Fruit fly (Drosophila melanogaster) whole organism, embryonic: ENCODE data around the gene Ilk.

Experiments used
- CG13424 ChIP-seq: fragments of 200-800 bp; sonication (Bioruptor generic); optimal IDR thresholded peaks from 2 replicates; lab custom pipeline; 2019; ENCODE audit warnings: missing biosample characterization, mild to moderate bottlenecking, missing genetic modification characterization, moderate library complexity
- CG30020 ChIP-seq: fragments of 200-800 bp; optimal IDR thresholded peaks from 2 replicates; lab custom pipeline; 2019; ENCODE audit warnings: missing biosample characterization, mild to moderate bottlenecking, missing genetic modification characterization, moderate library complexity
- HmgZ ChIP-seq: fragments of 200-800 bp; sonication (Bioruptor generic); optimal IDR thresholded peaks from 2 replicates; lab custom pipeline; 2018; ENCODE audit warnings: missing biosample characterization, mild to moderate bottlenecking, missing genetic modification characterization
- Nf-YA ChIP-seq: fragments of 200-800 bp; sonication (Bioruptor generic); IDR thresholded peaks from 2 replicates; pipeline ENCODE4 v1.3.6; 2022; ENCODE audit warnings: missing biosample characterization, missing genetic modification characterization
- Nf-YC ChIP-seq: fragments of 200-800 bp; optimal IDR thresholded peaks from 3 replicates; lab custom pipeline; 2019; ENCODE audit warnings: missing biosample characterization, mild to moderate bottlenecking, missing genetic modification characterization, moderate library complexity
- Ravus ChIP-seq: fragments of 200-800 bp; sonication (Bioruptor generic); IDR thresholded peaks from 2 replicates; pipeline ENCODE4 v1.3.6; 2022; ENCODE audit warnings: missing biosample characterization, missing genetic modification characterization
- Spps ChIP-seq: fragments of 200-800 bp; sonication (Bioruptor generic); optimal IDR thresholded peaks from 2 replicates; lab custom pipeline; 2018; ENCODE audit warnings: missing biosample characterization, mild to moderate bottlenecking, missing genetic modification characterization
- Usf ChIP-seq: fragments of 200-800 bp; sonication (Bioruptor generic); optimal IDR thresholded peaks from 2 replicates; lab custom pipeline; 2017; ENCODE audit warnings: missing genotype, missing biosample characterization, missing genetic modification characterization
- lbe ChIP-seq: fragments of 200-800 bp; sonication (Bioruptor generic); optimal IDR thresholded peaks from 2 replicates; lab custom pipeline; 2016; ENCODE audit warnings: missing biosample characterization, mild to moderate bottlenecking, missing genetic modification characterization
- sug ChIP-seq: fragments of 200-800 bp; optimal IDR thresholded peaks from 2 replicates; lab custom pipeline; 2019; ENCODE audit warnings: missing biosample characterization, mild to moderate bottlenecking, missing genetic modification characterization, moderate library complexity
- zen2 ChIP-seq: fragments of 200-800 bp; sonication (Bioruptor generic); IDR thresholded peaks from 3 replicates; pipeline ENCODE4 v1.3.6; 2022; ENCODE audit warnings: missing biosample characterization, missing genetic modification characterization; ENCODE audit not compliant: partially characterized antibody

DNA sequence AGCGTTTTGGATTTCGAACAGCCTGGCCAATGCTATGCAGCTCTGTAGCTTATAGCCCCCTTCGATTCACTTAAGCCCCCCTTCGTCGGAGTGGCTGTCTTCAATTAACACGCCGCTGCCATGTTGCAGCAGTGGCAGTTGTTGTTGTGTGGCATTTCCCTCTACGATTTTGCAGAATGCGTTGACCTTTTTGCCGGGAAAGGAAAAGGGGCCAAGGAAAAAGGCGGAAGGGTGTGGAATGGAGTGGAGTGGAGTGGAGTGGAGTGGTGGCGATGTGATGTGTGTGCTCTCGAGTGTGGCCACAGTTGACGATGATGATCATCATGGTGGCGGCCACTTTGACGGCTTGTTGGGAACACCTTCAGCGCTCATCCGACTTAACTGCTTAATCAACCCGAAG is 21.7 kb downstream of the Ilk start:
- TF ChIP-seq sug (tag; lab: Kevin White, UChicago) (no peak), Ravus (GFP tag; lab: Robert Waterston, UW) (no peak), Nf-YC (no peak), HmgZ (tag; lab: Kevin White, UChicago) (no peak), Usf (GFP tag; lab: Kevin White, UChicago) (no peak), CG30020 (tag; lab: Kevin White, UChicago) (no peak), Spps (no peak), zen2 (GFP tag; lab: Robert Waterston, UW) (no peak), lbe (GFP tag; lab: Kevin White, UChicago) (no peak), CG13424 (tag; lab: Kevin White, UChicago) (no peak), Nf-YA (GFP tag; lab: Robert Waterston, UW) (no peak)
